Fruit fly (Drosophila melanogaster) whole organism, embryonic: Measurements from ENCODE around the gene axo.

Source experiments
- CG16863 ChIP-seq: fragments of 200-800 bp; sonication (Bioruptor generic); optimal IDR thresholded peaks from 3 replicates; lab custom pipeline; 2016; ENCODE audit warnings: missing biosample characterization, missing genetic modification characterization
- CG17186 ChIP-seq: fragments of 200-800 bp; sonication (Bioruptor generic); optimal IDR thresholded peaks from 3 replicates; lab custom pipeline; 2017; ENCODE audit warnings: missing biosample characterization, missing genetic modification reagents, missing genetic modification characterization
- CG3726 ChIP-seq: fragments of 200-800 bp; sonication (Bioruptor generic); IDR thresholded peaks from 3 replicates; pipeline ENCODE4, ENCODE4 v1.3.6; 2022; ENCODE audit warnings: missing biosample characterization, missing genetic modification characterization
- Lhr ChIP-seq: fragments of 200-800 bp; sonication (Bioruptor generic); optimal IDR thresholded peaks from 3 replicates; lab custom pipeline; 2017; ENCODE audit warnings: mild to moderate bottlenecking, missing biosample characterization, missing genetic modification reagents, missing genetic modification characterization
- Med ChIP-seq: fragments of 200-800 bp; sonication (Bioruptor generic); peaks from one replicate; lab custom pipeline; 2016; ENCODE audit warnings: missing biosample characterization, missing genetic modification characterization, mild to moderate bottlenecking, inconsistent platforms, moderate library complexity
- cas ChIP-seq: fragments of 200-800 bp; sonication (Bioruptor generic); IDR thresholded peaks from 2 replicates; pipeline ENCODE4 v1.3.6; 2022; ENCODE audit warnings: missing biosample characterization, missing genetic modification characterization
- da ChIP-seq: fragments of 200-800 bp; sonication (Bioruptor generic); optimal IDR thresholded peaks from 2 replicates; lab custom pipeline; 2016; ENCODE audit warnings: missing biosample characterization, missing genetic modification characterization
- phol ChIP-seq: fragments of 200-800 bp; sonication (Bioruptor generic); optimal IDR thresholded peaks from 3 replicates; lab custom pipeline; 2018; ENCODE audit warnings: missing biosample characterization, mild to moderate bottlenecking, missing genetic modification characterization, moderate library complexity

DNA sequence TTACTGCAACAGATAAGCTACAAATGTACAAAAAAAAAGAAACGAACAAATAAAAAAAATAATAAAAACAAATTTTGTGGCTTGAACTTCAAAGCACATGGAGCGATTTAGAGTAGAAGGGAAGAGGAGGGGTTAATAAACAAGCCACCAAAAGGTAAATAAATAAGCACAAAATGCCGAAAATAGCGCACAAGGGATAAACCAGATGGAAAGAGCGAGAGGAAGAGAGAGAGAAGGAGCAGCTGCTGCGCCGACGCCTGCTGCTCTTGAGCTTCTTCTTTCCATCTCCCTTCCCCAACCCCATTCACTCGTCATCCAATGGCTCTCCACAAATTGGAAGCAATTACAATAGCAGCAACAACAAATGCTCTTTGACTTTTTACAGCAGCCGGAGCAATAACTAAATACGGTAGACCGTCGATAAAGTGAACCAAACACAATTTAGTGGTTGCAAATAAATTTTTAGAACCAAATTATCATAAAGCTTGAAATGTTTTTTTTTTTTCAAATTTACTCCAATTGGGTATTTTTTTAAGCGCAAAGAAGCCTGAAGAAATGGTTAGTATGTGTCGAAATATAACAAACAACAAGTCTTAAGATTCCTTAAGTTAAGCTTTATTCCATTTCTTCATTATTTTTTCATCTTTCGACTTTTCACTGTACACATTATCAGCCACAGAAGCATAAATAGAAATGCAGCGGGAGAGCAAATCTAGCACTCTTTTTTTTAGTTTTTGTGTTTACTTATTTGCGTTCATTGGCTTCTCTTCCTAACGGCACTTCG lies 62.6 kb downstream of the axo start:
- peak; percentile 43 for TF ChIP-seq Lhr (GFP tag; lab: Kevin White, UChicago)
- TF ChIP-seq cas (GFP tag; lab: Robert Waterston, UW), result peak; percentile 63; the same call in 1 of the 2 replicates
- peak; percentile 38 for TF ChIP-seq CG17186 (GFP tag; lab: Kevin White, UChicago)
- peak; percentile 90 for TF ChIP-seq CG16863 (GFP tag; lab: Kevin White, UChicago)
- TF ChIP-seq da (GFP tag; lab: Kevin White, UChicago), result peak; percentile 32
- TF ChIP-seq CG3726 (GFP tag; lab: Robert Waterston, UW), result peak; percentile 72; the same call in 2 of the 3 replicates
- TF ChIP-seq phol, result peak; percentile 94
- peak; percentile 96 for TF ChIP-seq Med (GFP tag; lab: Kevin White, UChicago)
